Fruit fly (Drosophila melanogaster): ENCODE data around the gene CG42394.
A peak's percentile ranks its signal among the peaks of the same experiment; 100 is the strongest.

The CG42394 gene

DNA sequence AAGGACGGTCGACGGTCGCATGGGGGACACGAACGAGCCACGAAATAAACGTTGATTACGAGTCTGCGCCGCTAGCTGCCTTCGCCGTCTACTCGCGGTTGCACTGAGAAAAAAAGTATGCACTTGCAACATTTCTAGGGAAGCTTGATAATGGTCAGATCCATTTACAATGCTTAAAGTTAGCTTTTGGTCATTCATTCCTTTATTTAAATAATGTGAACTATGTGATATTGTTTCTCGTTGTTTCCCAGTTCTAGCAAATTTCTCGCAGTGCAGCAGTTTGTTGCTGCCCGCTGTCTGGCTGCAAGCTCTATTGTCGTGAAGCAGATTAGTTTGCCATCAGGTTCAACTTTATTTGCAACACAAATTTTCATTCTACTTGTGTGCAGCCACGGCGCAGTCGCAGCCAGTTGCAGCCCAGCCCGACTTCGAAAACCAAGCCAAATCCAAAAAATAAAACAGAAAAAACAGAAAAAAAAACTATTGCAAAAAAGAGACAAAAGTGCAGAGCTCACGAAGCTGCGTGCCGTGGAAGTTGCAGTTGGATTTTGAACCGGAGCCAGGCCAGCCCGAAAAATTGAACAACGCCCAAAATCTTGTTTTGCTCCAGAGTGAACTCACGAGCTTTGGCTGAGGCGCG, 17.0 kb upstream of the CG42394 start:
- TF ChIP-seq gl (tag; optimal IDR thresholded peaks at IDR 0.05), result peak; percentile 91
- peak; percentile 97 for TF ChIP-seq fd96Ca (GFP tag; IDR thresholded peaks at IDR 0.05)
- peak; percentile 90 for TF ChIP-seq Ets98B (GFP tag; IDR thresholded peaks at IDR 0.05)
- peak; percentile 94 for TF ChIP-seq CG17806 (tag; optimal IDR thresholded peaks at IDR 0.05)
- peak; percentile 96 for TF ChIP-seq CG4496 (GFP tag; IDR thresholded peaks at IDR 0.05)
- TF ChIP-seq CG9948 (tag; optimal IDR thresholded peaks at IDR 0.05), result peak; percentile 89
- peak; percentile 88 for TF ChIP-seq Pif1B (GFP tag; optimal IDR thresholded peaks at IDR 0.05)
- peak; percentile 73 for TF ChIP-seq CG15710 (tag; optimal IDR thresholded peaks at IDR 0.05)
- peak; percentile 72 for TF ChIP-seq D1 (tag; optimal IDR thresholded peaks at IDR 0.05)
- peak; percentile 79 for TF ChIP-seq rn (GFP tag; IDR thresholded peaks at IDR 0.05)
- TF ChIP-seq CG32121 (GFP tag; IDR thresholded peaks at IDR 0.05), result peak; percentile 93
- TF ChIP-seq Snoo (tag; optimal IDR thresholded peaks at IDR 0.05), result peak; percentile 27
- TF ChIP-seq CG8159 (tag; optimal IDR thresholded peaks at IDR 0.05), result peak; percentile 91
- TF ChIP-seq CG13204 (GFP tag; optimal IDR thresholded peaks at IDR 0.05), result peak; percentile 37
- TF ChIP-seq CG34367 (tag; optimal IDR thresholded peaks at IDR 0.05), result peak; percentile 62
- TF ChIP-seq CG12605 (GFP tag; IDR thresholded peaks at IDR 0.05), result peak; percentile 77
- peak; percentile 92 for TF ChIP-seq Pif1A (GFP tag; optimal IDR thresholded peaks at IDR 0.05)
- TF ChIP-seq CG8301 (tag; optimal IDR thresholded peaks at IDR 0.05), result peak; percentile 96
- no peak for TF ChIP-seq EcR (GFP tag; optimal IDR thresholded peaks at IDR 0.05)
- peak; percentile 96 for TF ChIP-seq CG14655 (GFP tag; optimal IDR thresholded peaks at IDR 0.05)
- TF ChIP-seq CG10348 (GFP tag; IDR thresholded peaks at IDR 0.05), result peak; percentile 38; the same call in 1 of the 2 replicates

DNA sequence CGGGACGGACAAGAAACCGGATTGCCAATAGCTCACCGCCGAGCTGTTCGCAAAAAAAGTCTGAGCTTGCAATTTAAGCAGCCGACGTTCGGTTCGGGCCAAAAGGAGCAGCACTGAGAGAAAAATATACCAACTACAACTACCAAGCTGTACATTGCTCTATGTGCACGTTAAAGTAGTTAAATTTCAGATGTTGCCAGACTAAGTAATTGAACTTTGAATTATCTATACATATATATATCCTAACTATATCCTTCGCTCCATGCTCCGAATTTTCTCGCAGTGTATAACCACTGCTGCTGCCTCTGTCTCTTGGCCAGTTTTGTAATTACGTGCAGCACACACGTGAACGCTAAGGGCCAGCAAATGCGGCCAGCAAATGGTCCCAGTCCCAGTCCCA, 14.7 kb upstream of the CG42394 start:
- peak; percentile 94 for TF ChIP-seq CG17806 (tag; optimal IDR thresholded peaks at IDR 0.05)
- TF ChIP-seq fd96Ca (GFP tag; IDR thresholded peaks at IDR 0.05), result peak; percentile 97
- peak; percentile 96 for TF ChIP-seq CG13204 (GFP tag; optimal IDR thresholded peaks at IDR 0.05)
- TF ChIP-seq Pif1B (GFP tag; optimal IDR thresholded peaks at IDR 0.05), result peak; percentile 96
- peak; percentile 93 for TF ChIP-seq CG32121 (GFP tag; IDR thresholded peaks at IDR 0.05)
- peak; percentile 96 for TF ChIP-seq CG12605 (GFP tag; IDR thresholded peaks at IDR 0.05)
- peak; percentile 92 for TF ChIP-seq rn (GFP tag; IDR thresholded peaks at IDR 0.05)
- peak; percentile 68 for TF ChIP-seq D1 (tag; optimal IDR thresholded peaks at IDR 0.05)
- peak; percentile 67 for TF ChIP-seq EcR (GFP tag; optimal IDR thresholded peaks at IDR 0.05)
- TF ChIP-seq Ets98B (GFP tag; IDR thresholded peaks at IDR 0.05), result peak; percentile 96
- peak; percentile 75 for TF ChIP-seq CG10348 (GFP tag; IDR thresholded peaks at IDR 0.05)
- TF ChIP-seq Pif1A (GFP tag; optimal IDR thresholded peaks at IDR 0.05), result peak; percentile 96
- TF ChIP-seq CG34367 (tag; optimal IDR thresholded peaks at IDR 0.05), result peak; percentile 95
- TF ChIP-seq gl (tag; optimal IDR thresholded peaks at IDR 0.05), result peak; percentile 92
- peak; percentile 96 for TF ChIP-seq CG8301 (tag; optimal IDR thresholded peaks at IDR 0.05)
- peak; percentile 97 for TF ChIP-seq CG4496 (GFP tag; IDR thresholded peaks at IDR 0.05)
- TF ChIP-seq CG9948 (tag; optimal IDR thresholded peaks at IDR 0.05), result peak; percentile 94
- TF ChIP-seq CG14655 (GFP tag; optimal IDR thresholded peaks at IDR 0.05), result peak; percentile 96
- TF ChIP-seq Snoo (tag; optimal IDR thresholded peaks at IDR 0.05), result peak; percentile 96
- TF ChIP-seq CG15710 (tag; optimal IDR thresholded peaks at IDR 0.05), result peak; percentile 94
- TF ChIP-seq CG8159 (tag; optimal IDR thresholded peaks at IDR 0.05), result peak; percentile 93

DNA sequence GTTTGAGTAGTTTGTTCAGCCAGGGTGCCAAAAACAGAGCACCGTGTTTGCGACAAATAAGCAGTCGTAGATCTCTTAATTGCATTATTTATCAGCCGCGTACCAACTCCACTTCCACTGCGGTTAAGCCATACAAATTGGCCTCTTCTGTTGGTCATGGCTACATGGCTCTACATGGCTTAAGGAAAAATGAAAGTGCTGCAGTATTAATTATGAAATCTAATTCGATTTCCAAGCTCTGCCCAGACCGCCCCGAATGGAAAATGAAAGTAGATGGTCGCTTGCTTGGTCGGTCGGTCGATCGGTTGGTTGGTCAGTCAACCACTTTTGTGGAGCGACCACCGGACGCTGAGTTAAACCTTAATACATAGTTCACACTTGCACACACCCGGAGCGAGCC, 12.7 kb upstream of the CG42394 start:
- TF ChIP-seq CG8159 (tag; optimal IDR thresholded peaks at IDR 0.05) (no peak), Pif1B (GFP tag; optimal IDR thresholded peaks at IDR 0.05) (no peak), CG4496 (GFP tag; IDR thresholded peaks at IDR 0.05) (no peak), EcR (GFP tag; optimal IDR thresholded peaks at IDR 0.05) (no peak), CG9948 (tag; optimal IDR thresholded peaks at IDR 0.05) (no peak), CG13204 (GFP tag; optimal IDR thresholded peaks at IDR 0.05) (no peak), rn (GFP tag; IDR thresholded peaks at IDR 0.05) (no peak), CG17806 (tag; optimal IDR thresholded peaks at IDR 0.05) (no peak), fd96Ca (GFP tag; IDR thresholded peaks at IDR 0.05) (no peak), CG34367 (tag; optimal IDR thresholded peaks at IDR 0.05) (no peak)

DNA sequence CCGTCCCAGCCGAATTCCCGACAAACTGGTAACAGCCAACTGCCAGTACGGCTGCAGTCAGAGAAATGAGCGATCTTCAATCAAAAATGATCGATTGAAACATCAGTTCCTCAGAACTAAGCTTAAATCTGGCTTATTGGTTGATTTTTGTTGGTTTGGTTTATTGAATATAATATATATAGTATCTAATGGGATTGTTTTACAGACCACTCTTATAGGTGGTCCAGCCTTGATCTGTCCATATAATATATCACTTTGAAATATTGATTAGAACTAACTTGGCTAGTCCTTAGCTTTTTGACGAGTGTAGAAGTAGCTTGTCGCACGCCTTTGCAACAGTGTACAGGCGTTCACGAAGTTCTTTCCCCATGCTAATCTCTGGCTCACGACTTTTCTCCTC, 7.2 kb upstream of the CG42394 start:
- TF ChIP-seq CG15710 (tag; optimal IDR thresholded peaks at IDR 0.05) (peak; percentile 44), gl (tag; optimal IDR thresholded peaks at IDR 0.05) (peak; percentile 11), CG14655 (GFP tag; optimal IDR thresholded peaks at IDR 0.05) (peak; percentile 75), Pif1B (GFP tag; optimal IDR thresholded peaks at IDR 0.05) (no peak), CG12605 (GFP tag; IDR thresholded peaks at IDR 0.05) (no peak), Snoo (tag; optimal IDR thresholded peaks at IDR 0.05) (no peak), CG4496 (GFP tag; IDR thresholded peaks at IDR 0.05) (no peak), D1 (tag; optimal IDR thresholded peaks at IDR 0.05) (no peak), CG10348 (GFP tag; IDR thresholded peaks at IDR 0.05) (no peak), fd96Ca (GFP tag; IDR thresholded peaks at IDR 0.05) (no peak), CG8301 (tag; optimal IDR thresholded peaks at IDR 0.05) (peak; percentile 47), CG17806 (tag; optimal IDR thresholded peaks at IDR 0.05) (peak; percentile 42), EcR (GFP tag; optimal IDR thresholded peaks at IDR 0.05) (no peak), Ets98B (GFP tag; IDR thresholded peaks at IDR 0.05) (no peak), CG13204 (GFP tag; optimal IDR thresholded peaks at IDR 0.05) (peak; percentile 42), Pif1A (GFP tag; optimal IDR thresholded peaks at IDR 0.05) (no peak), CG9948 (tag; optimal IDR thresholded peaks at IDR 0.05) (peak; percentile 37), CG8159 (tag; optimal IDR thresholded peaks at IDR 0.05) (peak; percentile 52), CG32121 (GFP tag; IDR thresholded peaks at IDR 0.05) (no peak), CG34367 (tag; optimal IDR thresholded peaks at IDR 0.05) (peak; percentile 32), rn (GFP tag; IDR thresholded peaks at IDR 0.05) (no peak)

DNA sequence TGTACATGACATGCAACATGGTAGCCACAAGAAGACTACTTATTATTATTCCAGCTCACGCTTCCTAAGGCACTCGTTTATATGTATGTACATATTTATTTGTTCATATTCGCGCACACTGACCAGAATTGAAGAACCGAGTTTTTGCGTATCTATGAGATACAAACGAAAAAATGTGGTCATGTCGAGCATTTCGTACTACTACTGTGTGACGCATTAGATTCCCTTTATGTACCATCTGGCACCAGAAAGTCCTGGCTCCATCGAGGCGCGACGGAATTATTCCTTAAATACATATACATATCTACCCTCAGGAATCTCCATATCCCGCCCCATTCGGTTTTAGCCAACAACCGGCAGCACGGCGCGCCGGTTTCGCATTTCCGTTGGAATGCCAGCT, 1.0 kb downstream of the CG42394 start:
- TF ChIP-seq CG32121 (GFP tag; IDR thresholded peaks at IDR 0.05) (no peak), CG8159 (tag; optimal IDR thresholded peaks at IDR 0.05) (no peak), Pif1B (GFP tag; optimal IDR thresholded peaks at IDR 0.05) (no peak), CG10348 (GFP tag; IDR thresholded peaks at IDR 0.05) (no peak), rn (GFP tag; IDR thresholded peaks at IDR 0.05) (no peak), CG13204 (GFP tag; optimal IDR thresholded peaks at IDR 0.05) (no peak), CG34367 (tag; optimal IDR thresholded peaks at IDR 0.05) (no peak), Pif1A (GFP tag; optimal IDR thresholded peaks at IDR 0.05) (no peak), CG12605 (GFP tag; IDR thresholded peaks at IDR 0.05) (no peak), CG4496 (GFP tag; IDR thresholded peaks at IDR 0.05) (no peak), Snoo (tag; optimal IDR thresholded peaks at IDR 0.05) (no peak)

All from whole organism, pupa.